Worm (Caenorhabditis elegans) whole organism, L4 larva: ENCODE measurements around the gene blos-2.
"Not testable (repeated sequence)": the region's sequence is repeated elsewhere in the genome, so short reads cannot be mapped to it uniquely, and the experiment has no call there.

Experiments
- ceh-20 ChIP-seq: fragments of 200-800 bp; sonication (Bioruptor generic); IDR thresholded peaks from 2 replicates; pipeline ENCODE4 v1.3.6; 2022; ENCODE audit warnings: missing genetic modification reagents, missing genetic modification characterization, missing compliant biosample characterization
- ces-1 ChIP-seq: fragments of 150-350 bp; sonication (generic microtip); optimal IDR thresholded peaks from 4 replicates; lab custom pipeline; 2014; ENCODE audit warnings: missing biosample characterization, missing genetic modification reagents, missing genetic modification characterization
- daf-19 ChIP-seq: fragments of 200-800 bp; sonication (Bioruptor generic); conservative IDR thresholded peaks from 2 replicates; pipeline ENCODE4 v1.3.6; 2022; ENCODE audit warnings: missing genetic modification characterization, missing compliant biosample characterization
- daf-8 ChIP-seq: fragments of 200-800 bp; sonication (Bioruptor generic); IDR thresholded peaks from 2 replicates; pipeline ENCODE4 v1.3.6; 2022; ENCODE audit warnings: missing genetic modification characterization, missing compliant biosample characterization
- dpl-1 ChIP-seq: fragments of 150-350 bp; optimal IDR thresholded peaks from 2 replicates; lab custom pipeline; 2014; ENCODE audit warnings: missing biosample characterization, missing genetic modification reagents, missing genetic modification characterization
- egl-27 ChIP-seq: sonication (generic microtip); optimal IDR thresholded peaks from 3 replicates; lab custom pipeline; 2017; ENCODE audit warnings: missing biosample characterization, missing genetic modification reagents, missing genetic modification characterization
- lin-1 ChIP-seq: fragments of 200-800 bp; sonication (Bioruptor generic); IDR thresholded peaks from 2 replicates; pipeline ENCODE4 v1.3.6; 2022; ENCODE audit warnings: missing genetic modification reagents, missing genetic modification characterization, missing compliant biosample characterization
- lsy-2 ChIP-seq, 2 experiments: fragments of 150-350 bp in 1 of 2; sonication (generic microtip) in 1 of 2; optimal IDR thresholded peaks; 2 replicates each; lab custom pipeline; 2014 to 2017; ENCODE audit warnings: missing biosample characterization in 2 of 2, missing genetic modification characterization in 2 of 2
- nhr-237 ChIP-seq: sonication (generic microtip); optimal IDR thresholded peaks from 2 replicates; lab custom pipeline; 2017; ENCODE audit warnings: missing biosample characterization, missing genetic modification characterization
- nhr-28 ChIP-seq: fragments of 150-350 bp; optimal IDR thresholded peaks from 2 replicates; lab custom pipeline; 2014; ENCODE audit warnings: missing biosample characterization, missing genetic modification characterization
- rbr-2 ChIP-seq: sonication (generic microtip); optimal IDR thresholded peaks from 2 replicates; lab custom pipeline; 2016; ENCODE audit warnings: missing genotype, missing genetic modification characterization, missing compliant biosample characterization
- saeg-2 ChIP-seq: fragments of 200-800 bp; sonication (Bioruptor generic); IDR thresholded peaks from 2 replicates; pipeline ENCODE4 v1.3.6; 2022; ENCODE audit warnings: missing genetic modification reagents, missing genetic modification characterization, missing compliant biosample characterization
- unc-62 ChIP-seq, 3 experiments: fragments of 150-350 bp in 1 of 3; sonication (generic microtip); optimal IDR thresholded peaks in 2 of 3; peaks in 1 of 3; 1 replicate in 1 of 3; 2 replicates in 2 of 3; lab custom pipeline; 2014 to 2017; ENCODE audit warnings: missing biosample characterization in 3 of 3, missing genetic modification characterization in 3 of 3, missing genetic modification reagents in 3 of 3, missing genotype in 1 of 3

DNA sequence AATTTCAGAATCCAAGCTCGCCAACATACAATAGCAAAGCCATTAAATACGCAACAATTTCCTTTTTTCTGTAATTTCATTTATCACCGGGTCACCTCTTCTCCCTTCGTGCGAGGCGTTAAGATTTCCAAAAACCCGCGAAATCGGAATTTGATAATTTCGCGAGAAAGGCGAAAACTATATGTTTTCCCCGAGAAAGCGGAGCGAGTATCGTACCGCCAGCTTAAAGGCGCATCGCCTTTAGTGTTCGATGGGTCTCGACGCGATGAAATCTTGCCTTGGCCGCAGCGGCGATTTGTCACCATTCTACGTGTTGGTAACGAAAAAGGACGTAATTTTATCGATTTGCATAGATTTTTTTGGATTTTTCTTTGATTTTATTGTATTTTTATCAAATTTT is 13.8 kb downstream of the blos-2 start:
- TF ChIP-seq daf-8 (GFP tag; lab: Robert Waterston, UW); ceh-20 (GFP tag; lab: Robert Waterston, UW); nhr-237 (tag; lab: Kevin White, UChicago); lsy-2 (tag; optimal IDR thresholded peaks at IDR 0.05; lab: Kevin White, UChicago); nhr-28 (tag; lab: Kevin White, UChicago); ces-1 (GFP tag; lab: Kevin White, UChicago); rbr-2 (tag; lab: Kevin White, UChicago); saeg-2; lin-1 (GFP tag; lab: Robert Waterston, UW); dpl-1; unc-62 (GFP tag; optimal IDR thresholded peaks at IDR 0.05 in 1 of 2; lab: Kevin White, UChicago); unc-62 (tag; optimal IDR thresholded peaks at IDR 0.05; lab: Kevin White, UChicago); daf-19; egl-27 (tag; lab: Kevin White, UChicago): not testable (repeated sequence)
